Worm (Caenorhabditis elegans): ENCODE measurements around the gene rme-4.

The rme-4 gene

ce11 chrX:10376989-10377388 lies 2.7 kb downstream of the rme-4 start:
- TF ChIP-seq ets-4 (tag; optimal IDR thresholded peaks at IDR 0.05) (no peak), ceh-31 (tag; optimal IDR thresholded peaks at IDR 0.05) (no peak), pha-2 (tag; optimal IDR thresholded peaks at IDR 0.05) (no peak), pros-1 (tag; optimal IDR thresholded peaks at IDR 0.05) (no peak), nfya-1 (tag; optimal IDR thresholded peaks at IDR 0.05) (no peak), syd-9 (tag; optimal IDR thresholded peaks at IDR 0.05) (no peak), tbx-2 (tag; optimal IDR thresholded peaks at IDR 0.05) (no peak), ceh-9 (tag; optimal IDR thresholded peaks at IDR 0.05) (no peak), mec-3 (tag; optimal IDR thresholded peaks at IDR 0.05; ENCODE audit: borderline replicate concordance) (no peak), K09A11.1 (tag; optimal IDR thresholded peaks at IDR 0.05; ENCODE audit: insufficient read depth) (no peak), che-1 (tag; optimal IDR thresholded peaks at IDR 0.05) (no peak), fax-1 (tag; optimal IDR thresholded peaks at IDR 0.05) (no peak), tbx-7 (tag; optimal IDR thresholded peaks at IDR 0.05) (no peak), ceh-6 (GFP tag; optimal IDR thresholded peaks at IDR 0.05) (no peak), nhr-11 (tag; optimal IDR thresholded peaks at IDR 0.05) (no peak), ceh-18 (tag; optimal IDR thresholded peaks at IDR 0.05) (no peak)

DNA sequence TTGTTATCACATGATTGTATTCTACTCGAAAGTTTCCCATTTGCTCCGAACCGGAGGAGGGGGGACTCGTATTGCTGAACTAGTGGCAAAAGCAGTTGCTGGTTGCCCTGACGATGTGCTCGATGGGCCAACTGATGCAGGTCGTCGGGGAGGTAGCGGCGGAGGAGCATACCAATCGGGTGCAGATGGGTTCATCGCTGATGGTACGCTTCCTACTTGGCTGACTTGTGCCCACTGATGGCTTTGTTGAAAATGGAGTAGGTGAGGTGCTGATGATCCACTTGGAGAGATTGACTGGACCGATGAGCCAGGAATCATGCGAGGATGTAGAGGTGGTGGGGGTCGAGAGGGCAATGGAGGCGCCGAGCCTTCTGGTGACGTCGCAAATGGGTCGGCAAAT lies 6.1 kb downstream of the rme-4 start:
- no peak for TF ChIP-seq unc-3 (GFP tag; conservative IDR thresholded peaks at IDR 0.05)
- TF ChIP-seq unc-3 (tag; optimal IDR thresholded peaks at IDR 0.05): no peak
- peak; percentile 35 for TF ChIP-seq elt-4 (tag; optimal IDR thresholded peaks at IDR 0.05)
- TF ChIP-seq ets-4 (tag; optimal IDR thresholded peaks at IDR 0.05): no peak

- TF ChIP-seq ceh-14 (tag; optimal IDR thresholded peaks at IDR 0.05) (peak; percentile 13), Y22D7AL.16 (tag; optimal IDR thresholded peaks at IDR 0.05) (no peak), unc-42 (tag; optimal IDR thresholded peaks at IDR 0.05) (peak; percentile 45), tbx-2 (tag; optimal IDR thresholded peaks at IDR 0.05) (peak; percentile 36), K09A11.1 (tag; optimal IDR thresholded peaks at IDR 0.05; ENCODE audit: insufficient read depth) (no peak), dve-1 (tag; optimal IDR thresholded peaks at IDR 0.05) (no peak), hlh-13 (GFP tag; optimal IDR thresholded peaks at IDR 0.05) (no peak), elt-2 (tag; optimal IDR thresholded peaks at IDR 0.05) (peak; percentile 53), zip-5 (tag; optimal IDR thresholded peaks at IDR 0.05) (no peak), syd-9 (tag; optimal IDR thresholded peaks at IDR 0.05) (no peak), rnt-1 (tag; optimal IDR thresholded peaks at IDR 0.05) (peak; percentile 12), lim-6 (tag; optimal IDR thresholded peaks at IDR 0.05) (no peak), C38D4.7 (GFP tag; optimal IDR thresholded peaks at IDR 0.05) (no peak), nfya-1 (tag; optimal IDR thresholded peaks at IDR 0.05) (peak; percentile 61), ceh-34 (tag; optimal IDR thresholded peaks at IDR 0.05) (peak; percentile 48), pha-2 (tag; optimal IDR thresholded peaks at IDR 0.05) (no peak), hlh-8 (tag; optimal IDR thresholded peaks at IDR 0.05) (peak; percentile 62), unc-55 (GFP tag; optimal IDR thresholded peaks at IDR 0.05) (no peak), unc-3 (GFP tag; conservative IDR thresholded peaks at IDR 0.05) (no peak), unc-3 (tag; optimal IDR thresholded peaks at IDR 0.05) (no peak), ceh-18 (tag; optimal IDR thresholded peaks at IDR 0.05) (no peak), C08G9.2 (tag; optimal IDR thresholded peaks at IDR 0.05) (no peak), ceh-30 (tag; optimal IDR thresholded peaks at IDR 0.05) (no peak), sox-2 (GFP tag; IDR thresholded peaks at IDR 0.05) (no peak), ceh-19 (GFP tag; optimal IDR thresholded peaks at IDR 0.05) (no peak), pax-1 (tag; optimal IDR thresholded peaks at IDR 0.05) (no peak), ahr-1 (tag; optimal IDR thresholded peaks at IDR 0.05) (no peak), ref-2 (tag; optimal IDR thresholded peaks at IDR 0.05) (peak; percentile 39), ceh-2 (tag; optimal IDR thresholded peaks at IDR 0.05) (no peak), ceh-31 (tag; optimal IDR thresholded peaks at IDR 0.05) (peak; percentile 69), che-1 (tag; optimal IDR thresholded peaks at IDR 0.05) (no peak), hlh-6 (tag; optimal IDR thresholded peaks at IDR 0.05) (peak; percentile 27), sdc-2 (tag; optimal IDR thresholded peaks at IDR 0.05) (peak; percentile 80), pros-1 (tag; optimal IDR thresholded peaks at IDR 0.05) (peak; percentile 42), nhr-232 (tag; optimal IDR thresholded peaks at IDR 0.05) (no peak), K02D7.2 (tag; optimal IDR thresholded peaks at IDR 0.05) (no peak)
Observed at ce11 chrX:10372556-10372955, 7.1 kb downstream of the rme-4 start, which contains the start of gene Y49A10A.2. Gene Y49A10A.2 (minus strand): TSS chrX:10372664.

Data from whole organism, late embryonic.